Worm (Caenorhabditis elegans): ENCODE results near the gene misc-1.
A peak's percentile ranks its signal among the peaks of the same experiment; 100 is the strongest.

Gene misc-1

DNA sequence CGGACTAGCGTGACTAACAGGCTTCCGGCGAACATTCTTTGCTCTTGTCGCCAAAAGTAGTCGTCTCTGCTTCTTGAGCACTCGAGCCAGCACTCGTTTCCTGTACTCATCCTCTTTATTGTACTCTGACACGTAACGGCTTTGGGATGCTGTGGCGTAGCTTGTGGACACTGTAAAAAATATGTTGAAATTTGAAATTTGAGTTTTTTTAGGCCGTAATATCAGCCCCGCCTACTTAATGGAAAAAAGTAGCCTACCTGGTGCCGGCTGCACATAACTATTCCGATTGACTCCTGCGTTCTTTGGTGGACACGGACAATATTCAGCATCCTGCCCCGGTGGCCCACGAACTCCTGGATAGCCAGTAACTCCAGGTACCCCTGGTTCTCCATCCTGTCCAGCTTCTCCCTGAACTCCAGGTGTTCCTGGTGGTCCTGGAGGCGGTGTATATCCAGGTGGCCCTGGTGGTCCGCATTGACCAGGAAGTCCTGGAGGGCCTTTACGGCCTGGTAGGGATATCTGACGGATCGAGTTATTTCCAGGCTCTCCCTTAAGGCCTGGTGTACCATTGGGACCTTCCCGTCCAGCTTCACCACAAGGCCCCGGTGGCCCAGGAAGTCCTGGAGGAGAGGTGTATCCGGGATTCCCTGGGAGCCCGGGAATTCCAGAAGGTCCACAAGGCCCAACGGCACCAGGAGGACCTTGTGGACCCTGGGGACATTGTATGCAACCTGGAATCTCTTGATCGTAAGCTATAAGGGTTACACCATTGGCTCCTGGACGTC lies 17.7 kb downstream of the misc-1 start:
- TF ChIP-seq nfyb-1 (GFP tag; IDR thresholded peaks at IDR 0.05) (no peak), somi-1 (GFP tag; optimal IDR thresholded peaks at IDR 0.05) (no peak), zfh-2 (GFP tag; conservative IDR thresholded peaks at IDR 0.05) (peak; percentile 87), B0336.3 (GFP tag; IDR thresholded peaks at IDR 0.05) (no peak), egrh-3 (GFP tag; IDR thresholded peaks at IDR 0.05) (peak; percentile 23; the same call in 1 of the 2 replicates), chd-7 (tag; optimal IDR thresholded peaks at IDR 0.05) (no peak), lin-26 (GFP tag; IDR thresholded peaks at IDR 0.05) (no peak), hmg-1.2 (GFP tag; IDR thresholded peaks at IDR 0.05) (no peak), fkh-3 (tag; optimal IDR thresholded peaks at IDR 0.05) (no peak), Y53F4B.3 (GFP tag; IDR thresholded peaks at IDR 0.05) (no peak)

DNA sequence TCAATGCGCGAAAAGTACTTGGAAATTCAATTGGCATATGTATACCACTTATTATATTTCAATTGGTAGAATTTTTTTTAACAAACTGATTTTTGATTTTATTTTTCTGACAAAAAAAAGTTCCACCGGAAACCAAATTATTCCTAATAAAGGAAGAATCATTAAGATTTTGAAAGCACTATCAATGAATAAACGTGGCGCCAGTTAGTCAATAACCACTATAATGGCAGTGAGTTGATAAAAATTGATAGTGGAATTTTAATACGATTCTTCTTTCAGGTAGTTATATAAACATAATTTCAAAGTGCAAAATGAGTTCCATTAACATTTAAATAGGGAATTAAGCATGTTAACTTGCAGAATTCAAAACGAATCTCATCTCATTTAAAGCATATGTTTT lies 19.2 kb downstream of the misc-1 start, which contains the start of gene col-69:
TSS of gene col-69 (minus strand) at position 101 of the 400 bp plus-strand sequence.
- TF ChIP-seq ceh-58 (GFP tag; IDR thresholded peaks at IDR 0.05) (no peak), hmg-20 (GFP tag; IDR thresholded peaks at IDR 0.05) (no peak), Y53F4B.3 (GFP tag; IDR thresholded peaks at IDR 0.05) (no peak), repo-1 (tag; optimal IDR thresholded peaks at IDR 0.05) (no peak), F10E7.11 (tag; optimal IDR thresholded peaks at IDR 0.05) (no peak), ceh-91 (GFP tag; IDR thresholded peaks at IDR 0.05) (no peak), atf-7 (tag; optimal IDR thresholded peaks at IDR 0.05) (no peak), xnd-1 (tag; optimal IDR thresholded peaks at IDR 0.05) (no peak), ama-1 (optimal IDR thresholded peaks at IDR 0.05) (no peak), ama-1 (GFP tag; optimal IDR thresholded peaks at IDR 0.05) (no peak), nhr-27 (tag; optimal IDR thresholded peaks at IDR 0.05) (no peak), rpc-1 (optimal IDR thresholded peaks at IDR 0.05) (no peak), rpc-1 (tag; optimal IDR thresholded peaks at IDR 0.05) (no peak), F55B11.4 (tag; optimal IDR thresholded peaks at IDR 0.05; ENCODE audit: borderline replicate concordance, insufficient read depth) (no peak), ztf-22 (GFP tag; optimal IDR thresholded peaks at IDR 0.05) (no peak), ztf-26 (tag; optimal IDR thresholded peaks at IDR 0.05) (no peak), F39B2.1 (GFP tag; IDR thresholded peaks at IDR 0.05) (no peak), ztf-25 (GFP tag; IDR thresholded peaks at IDR 0.05) (no peak), F49E8.2 (tag; optimal IDR thresholded peaks at IDR 0.05; ENCODE audit: insufficient read depth) (no peak), tlf-1 (GFP tag; optimal IDR thresholded peaks at IDR 0.05) (no peak)

DNA sequence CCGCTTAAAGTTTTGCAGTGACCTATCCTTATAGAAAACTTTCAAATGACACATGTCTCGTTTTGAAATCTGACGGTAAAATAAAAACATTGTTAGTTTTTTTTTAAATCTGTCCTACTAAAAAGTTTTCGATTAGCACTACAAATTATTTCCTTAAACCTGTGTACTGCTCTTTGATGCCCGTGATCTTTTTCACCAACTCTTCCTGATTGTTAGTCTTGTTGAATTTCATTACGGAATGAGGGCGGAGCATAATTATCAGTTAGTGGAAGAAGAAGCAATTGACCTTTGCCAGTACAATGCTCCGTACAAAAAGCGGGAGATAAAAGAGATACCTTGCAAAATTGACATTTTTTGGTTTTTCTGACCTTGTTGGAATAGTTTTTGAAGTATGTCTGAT lies 20.7 kb downstream of the misc-1 start, which contains the start of gene K01A2.4:
TSS of gene K01A2.4 (plus strand) at position 301 of the 400 bp plus-strand sequence.
- TF ChIP-seq ceh-100 (GFP tag; IDR thresholded peaks at IDR 0.05) (no peak), dpff-1 (tag; optimal IDR thresholded peaks at IDR 0.05) (no peak), unc-62 (GFP tag; optimal IDR thresholded peaks at IDR 0.05) (no peak), mel-28 (tag; optimal IDR thresholded peaks at IDR 0.05; ENCODE audit: borderline replicate concordance) (no peak), gei-17 (GFP tag; optimal IDR thresholded peaks at IDR 0.05) (no peak), tbp1 (GFP tag; optimal IDR thresholded peaks at IDR 0.05) (no peak), die-1 (tag; optimal IDR thresholded peaks at IDR 0.05) (no peak), aptf-2 (GFP tag; conservative IDR thresholded peaks at IDR 0.05) (no peak), F10E7.11 (tag; optimal IDR thresholded peaks at IDR 0.05) (no peak), ztf-28 (GFP tag; IDR thresholded peaks at IDR 0.05) (no peak), bed-1 (GFP tag; IDR thresholded peaks at IDR 0.05) (no peak), ama-1 (optimal IDR thresholded peaks at IDR 0.05) (no peak), ama-1 (GFP tag; optimal IDR thresholded peaks at IDR 0.05) (no peak), F33H1.4 (GFP tag; IDR thresholded peaks at IDR 0.05) (no peak), cebp-1 (GFP tag; IDR thresholded peaks at IDR 0.05) (no peak), cebp-1 (tag; optimal IDR thresholded peaks at IDR 0.05) (no peak), somi-1 (GFP tag; optimal IDR thresholded peaks at IDR 0.05) (no peak), K11D2.4 (GFP tag; IDR thresholded peaks at IDR 0.05) (no peak), snpc-3.4 (tag; optimal IDR thresholded peaks at IDR 0.05) (no peak), ztf-22 (GFP tag; optimal IDR thresholded peaks at IDR 0.05) (no peak)

All from whole organism, young adult.